Fruit fly (Drosophila melanogaster) whole organism, prepupa: Measurements from ENCODE around the gene CG32318.

Source experiments
- Blimp-1 ChIP-seq: fragments of 200-800 bp; sonication (Bioruptor generic); optimal IDR thresholded peaks from 3 replicates; lab custom pipeline; 2017; ENCODE audit warnings: missing biosample characterization, missing genetic modification characterization, mild to moderate bottlenecking, moderate library complexity, missing genetic modification reagents
- CG10631 ChIP-seq: fragments of 200-800 bp; sonication (Bioruptor generic); optimal IDR thresholded peaks from 2 replicates; lab custom pipeline; 2016; ENCODE audit warnings: missing biosample characterization, missing genetic modification characterization
- CG10669 ChIP-seq: fragments of 200-800 bp; sonication (Bioruptor generic); optimal IDR thresholded peaks from 3 replicates; lab custom pipeline; 2018; ENCODE audit warnings: missing biosample characterization, mild to moderate bottlenecking, missing genetic modification characterization, moderate library complexity
- CG11902 ChIP-seq: fragments of 200-800 bp; sonication (Bioruptor generic); optimal IDR thresholded peaks from 3 replicates; lab custom pipeline; 2016; ENCODE audit warnings: missing biosample characterization, missing genetic modification characterization
- CG15336 ChIP-seq: fragments of 200-800 bp; sonication (Bioruptor generic); IDR thresholded peaks from 2 replicates; pipeline ENCODE4 v1.3.6; 2022; ENCODE audit warnings: missing biosample characterization, missing genetic modification characterization
- CG3032 ChIP-seq: fragments of 200-800 bp; optimal IDR thresholded peaks from 2 replicates; lab custom pipeline; 2019; ENCODE audit warnings: missing biosample characterization, mild to moderate bottlenecking, missing genetic modification characterization, moderate library complexity
- CG31627 ChIP-seq: fragments of 200-800 bp; sonication (Bioruptor generic); optimal IDR thresholded peaks from 3 replicates; lab custom pipeline; 2016; ENCODE audit warnings: missing biosample characterization, missing genetic modification characterization
- CG32006 ChIP-seq: fragments of 200-800 bp; sonication (Bioruptor generic); optimal IDR thresholded peaks from 3 replicates; lab custom pipeline; 2017; ENCODE audit warnings: missing biosample characterization, mild to moderate bottlenecking, missing genetic modification characterization
- CG3919 ChIP-seq: fragments of 200-800 bp; sonication (Bioruptor generic); optimal IDR thresholded peaks from 3 replicates; lab custom pipeline; 2016; ENCODE audit warnings: missing biosample characterization, missing genetic modification characterization
- CG4318 ChIP-seq: fragments of 200-800 bp; sonication (Bioruptor generic); optimal IDR thresholded peaks from 3 replicates; lab custom pipeline; 2017; ENCODE audit warnings: missing biosample characterization, mild to moderate bottlenecking, missing genetic modification characterization
- CG6163 ChIP-seq: fragments of 200-800 bp; sonication (Bioruptor generic); IDR thresholded peaks from 3 replicates; pipeline ENCODE4 v1.3.6; 2022; ENCODE audit warnings: missing biosample characterization, missing genetic modification characterization
- CG6276 ChIP-seq: fragments of 200-800 bp; sonication (Bioruptor generic); optimal IDR thresholded peaks from 2 replicates; lab custom pipeline; 2017; ENCODE audit warnings: missing biosample characterization, mild to moderate bottlenecking, missing genetic modification characterization
- CG6808 ChIP-seq: fragments of 200-800 bp; sonication (Bioruptor generic); optimal IDR thresholded peaks from 3 replicates; lab custom pipeline; 2017; ENCODE audit warnings: missing biosample characterization, missing genetic modification characterization, mild to moderate bottlenecking, moderate library complexity, missing genetic modification reagents
- CG7368 ChIP-seq: fragments of 200-800 bp; sonication (Bioruptor generic); optimal IDR thresholded peaks from 3 replicates; lab custom pipeline; 2016; ENCODE audit warnings: missing biosample characterization, missing genetic modification characterization
- CG8119 ChIP-seq: fragments of 200-800 bp; sonication (Bioruptor generic); IDR thresholded peaks from 3 replicates; pipeline ENCODE4 v1.3.6; 2022; ENCODE audit warnings: missing biosample characterization, missing genetic modification characterization
- CG8319 ChIP-seq: fragments of 200-800 bp; sonication (Bioruptor generic); optimal IDR thresholded peaks from 3 replicates; lab custom pipeline; 2016; ENCODE audit warnings: missing biosample characterization, missing genetic modification characterization
- CG8632 ChIP-seq: fragments of 200-800 bp; sonication (Bioruptor generic); optimal IDR thresholded peaks from 3 replicates; lab custom pipeline; 2016; ENCODE audit warnings: missing biosample characterization, missing genetic modification characterization
- Eip78C ChIP-seq: fragments of 200-800 bp; sonication (Bioruptor generic); peaks from one replicate; lab custom pipeline; 2016; ENCODE audit warnings: missing biosample characterization, missing genetic modification characterization
- Ets21C ChIP-seq: fragments of 200-800 bp; sonication (Bioruptor generic); optimal IDR thresholded peaks from 3 replicates; lab custom pipeline; 2016; ENCODE audit warnings: missing biosample characterization, missing genetic modification characterization
- Gug ChIP-seq: fragments of 200-800 bp; sonication (Bioruptor generic); IDR thresholded peaks from 2 replicates; pipeline ENCODE4 v1.3.6; 2022; ENCODE audit warnings: missing biosample characterization, missing genetic modification characterization
- Hr4 ChIP-seq: fragments of 200-800 bp; sonication (Bioruptor generic); optimal IDR thresholded peaks from 3 replicates; lab custom pipeline; 2016; ENCODE audit warnings: missing biosample characterization, missing genetic modification characterization
- Sox102F ChIP-seq: fragments of 200-800 bp; sonication (Bioruptor generic); optimal IDR thresholded peaks from 2 replicates; lab custom pipeline; 2016; ENCODE audit warnings: missing biosample characterization, mild to moderate bottlenecking, missing genetic modification characterization
- Sox14 ChIP-seq: fragments of 200-800 bp; sonication (Bioruptor generic); optimal IDR thresholded peaks from 3 replicates; lab custom pipeline; 2016; ENCODE audit warnings: missing biosample characterization, missing genetic modification characterization
- acj6 ChIP-seq: fragments of 200-800 bp; sonication (Bioruptor generic); optimal IDR thresholded peaks from 3 replicates; lab custom pipeline; 2016; ENCODE audit warnings: missing biosample characterization, missing genetic modification characterization
- cyc ChIP-seq: fragments of 200-800 bp; sonication (Bioruptor generic); optimal IDR thresholded peaks from 3 replicates; lab custom pipeline; 2016; ENCODE audit warnings: missing biosample characterization, missing genetic modification characterization
- dac ChIP-seq: fragments of 200-800 bp; sonication (Bioruptor generic); optimal IDR thresholded peaks from 2 replicates; lab custom pipeline; 2017; ENCODE audit warnings: missing biosample characterization, mild to moderate bottlenecking, missing genetic modification characterization
- eg ChIP-seq: fragments of 200-800 bp; sonication (Bioruptor generic); IDR thresholded peaks from 3 replicates; pipeline ENCODE4 v1.3.6; 2022; ENCODE audit warnings: missing biosample characterization, missing genetic modification characterization
- esn ChIP-seq: fragments of 200-800 bp; sonication (Bioruptor generic); optimal IDR thresholded peaks from 2 replicates; lab custom pipeline; 2016; ENCODE audit warnings: missing biosample characterization, mild to moderate bottlenecking, missing genetic modification characterization, moderate library complexity
- fd85E ChIP-seq: fragments of 200-800 bp; sonication (Bioruptor generic); optimal IDR thresholded peaks from 3 replicates; lab custom pipeline; 2016; ENCODE audit warnings: missing biosample characterization, missing genetic modification characterization
- net ChIP-seq: fragments of 200-800 bp; sonication (Bioruptor generic); optimal IDR thresholded peaks from 3 replicates; lab custom pipeline; 2016; ENCODE audit warnings: missing biosample characterization, missing genetic modification characterization
- pdm3 ChIP-seq: fragments of 200-800 bp; sonication (Bioruptor generic); optimal IDR thresholded peaks from 3 replicates; lab custom pipeline; 2016; ENCODE audit warnings: missing biosample characterization, missing genetic modification characterization
- salr ChIP-seq, 2 experiments: fragments of 200-800 bp; sonication (Bioruptor generic); optimal IDR thresholded peaks; 3 replicates each; lab custom pipeline; 2016 to 2018; ENCODE audit warnings: missing biosample characterization in 2 of 2, missing genetic modification characterization in 2 of 2, mild to moderate bottlenecking in 1 of 2
- ss ChIP-seq, 2 experiments: fragments of 200-800 bp; sonication (Bioruptor generic); optimal IDR thresholded peaks; 2 replicates in 1 of 2; 3 replicates in 1 of 2; lab custom pipeline; 2017 to 2018; ENCODE audit warnings: mild to moderate bottlenecking in 2 of 2, missing biosample characterization in 2 of 2, missing genetic modification characterization in 2 of 2, moderate library complexity in 1 of 2
- svp ChIP-seq: fragments of 200-800 bp; sonication (Bioruptor generic); peaks from one replicate; lab custom pipeline; 2016; ENCODE audit warnings: missing biosample characterization, missing genetic modification characterization
- vri ChIP-seq: fragments of 200-800 bp; sonication (Bioruptor generic); optimal IDR thresholded peaks from 3 replicates; lab custom pipeline; 2016; ENCODE audit warnings: missing biosample characterization, mild to moderate bottlenecking, missing genetic modification characterization

Gene CG32318

dm6 chr3L:1232582-1232981, 14.1 kb downstream of the CG32318 start, which contains the start of gene CG33965:
Gene CG33965, plus strand, starts transcription at chr3L:1232882.
- TF ChIP-seq dac = no peak
- no peak for TF ChIP-seq Ets21C (GFP tag; lab: Kevin White, UChicago)

dm6 chr3L:1227303-1227797, 19.4 kb downstream of the CG32318 start, which contains the start of gene LysS:
Gene LysS, plus strand, starts transcription at chr3L:1227747.
- TF ChIP-seq eg (GFP tag; lab: Robert Waterston, UW) (no peak), vri (GFP tag; lab: Kevin White, UChicago) (no peak), CG10669 (no peak), CG31627 (GFP tag; lab: Kevin White, UChicago) (no peak), CG3032 (tag; lab: Kevin White, UChicago) (no peak), CG11902 (GFP tag; lab: Kevin White, UChicago) (no peak), salr (GFP tag; optimal IDR thresholded peaks at IDR 0.05; lab: Kevin White, UChicago) (no peak), Sox102F (no peak), CG3919 (GFP tag; lab: Kevin White, UChicago) (no peak), esn (GFP tag; lab: Kevin White, UChicago) (no peak), CG7368 (GFP tag; lab: Kevin White, UChicago) (no peak), CG8632 (no peak), Gug (GFP tag; lab: Robert Waterston, UW) (no peak)

- TF ChIP-seq cyc (no peak), svp (peak; percentile 32)
These were observed 28.1 kb downstream of the CG32318 start, which contains the start of gene LysP for dm6 chr3L:1218596-1218995. Gene LysP, minus strand, starts transcription at chr3L:1218696.

dm6 chr3L:1216460-1216859, 30.3 kb downstream of the CG32318 start:
- TF ChIP-seq CG4318 (GFP tag; lab: Kevin White, UChicago) (peak; percentile 46), CG15336 (GFP tag; lab: Robert Waterston, UW) (peak; percentile 64), CG8319 (GFP tag; lab: Kevin White, UChicago) (no peak), svp (peak; percentile 10), Blimp-1 (GFP tag; lab: Kevin White, UChicago) (no peak), CG6276 (GFP tag; lab: Kevin White, UChicago) (peak; percentile 26), acj6 (GFP tag; lab: Kevin White, UChicago) (no peak), CG32006 (GFP tag; lab: Kevin White, UChicago) (peak; percentile 72), fd85E (GFP tag; lab: Kevin White, UChicago) (no peak), CG8119 (GFP tag; lab: Robert Waterston, UW) (peak; percentile 54; the same call in 2 of the 3 replicates), dac (peak; percentile 17), net (GFP tag; lab: Kevin White, UChicago) (no peak), ss (GFP tag; optimal IDR thresholded peaks at IDR 0.05; lab: Kevin White, UChicago) (no peak), salr (GFP tag; optimal IDR thresholded peaks at IDR 0.05; lab: Kevin White, UChicago) (no peak), CG6163 (GFP tag; lab: Robert Waterston, UW) (peak; percentile 45; the same call in 2 of the 3 replicates), CG10631 (GFP tag; lab: Kevin White, UChicago) (no peak), CG6808 (GFP tag; lab: Kevin White, UChicago) (no peak), Eip78C (GFP tag; lab: Kevin White, UChicago) (peak; percentile 6), Sox102F (no peak), eg (GFP tag; lab: Robert Waterston, UW) (peak; percentile 62), Gug (GFP tag; lab: Robert Waterston, UW) (no peak), Hr4 (GFP tag; lab: Kevin White, UChicago) (peak; percentile 68)
- TF ChIP-seq, all 60 proteins: peak for 11

dm6 chr3L:1212571-1212970, 34.2 kb downstream of the CG32318 start, which contains the start of gene LysE:
Gene LysE, plus strand, starts transcription at chr3L:1212827.
- TF ChIP-seq CG7368 (GFP tag; lab: Kevin White, UChicago) (no peak), Sox14 (GFP tag; lab: Kevin White, UChicago) (no peak), svp (peak; percentile 57), pdm3 (GFP tag; lab: Kevin White, UChicago) (no peak)
